Worm (Caenorhabditis elegans): Measurements from ENCODE around the gene C08B6.10.

Gene C08B6.10

ce11 chrV:10153076-10153475, 27.8 kb downstream of the C08B6.10 start:
- no peak for TF ChIP-seq unc-62 (GFP tag; optimal IDR thresholded peaks at IDR 0.05)

- TF ChIP-seq unc-62 (GFP tag; optimal IDR thresholded peaks at IDR 0.05): no peak
Observed at ce11 chrV:10154698-10155097, 29.4 kb downstream of the C08B6.10 start, which contains the start of gene srsx-29. Gene srsx-29, plus strand, starts transcription at chrV:10154998.

ce11 chrV:10158528-10158927, 33.2 kb downstream of the C08B6.10 start, which contains the start of gene srsx-30:
Gene srsx-30, plus strand, starts transcription at chrV:10158828.
- TF ChIP-seq unc-62 (GFP tag; optimal IDR thresholded peaks at IDR 0.05): no peak

ce11 chrV:10159972-10160371, 34.7 kb downstream of the C08B6.10 start:
- no peak for TF ChIP-seq unc-62 (GFP tag; optimal IDR thresholded peaks at IDR 0.05)

- TF ChIP-seq unc-62 (GFP tag; optimal IDR thresholded peaks at IDR 0.05): no peak
Observed at ce11 chrV:10160954-10161353, 35.7 kb downstream of the C08B6.10 start, which contains the start of gene C51E3.10. Gene C51E3.10, minus strand, starts transcription at chrV:10161134.

- TF ChIP-seq unc-62 (GFP tag; optimal IDR thresholded peaks at IDR 0.05): no peak
Observed at ce11 chrV:10166368-10166767, 41.1 kb downstream of the C08B6.10 start, which contains the start of gene C51E3.6. Gene C51E3.6, minus strand, starts transcription at chrV:10166468.

ce11 chrV:10168870-10169269, 43.6 kb downstream of the C08B6.10 start:
- TF ChIP-seq unc-62 (GFP tag; optimal IDR thresholded peaks at IDR 0.05): no peak

- no peak for TF ChIP-seq unc-62 (GFP tag; optimal IDR thresholded peaks at IDR 0.05)
Observed at ce11 chrV:10173653-10174052, 48.4 kb downstream of the C08B6.10 start, which contains the start of gene egl-3. Gene egl-3, minus strand, starts transcription at chrV:10173753.

ce11 chrV:10174632-10175075, 49.4 kb downstream of the C08B6.10 start:
- no peak for TF ChIP-seq unc-62 (GFP tag; optimal IDR thresholded peaks at IDR 0.05)

Data from whole organism, dauer.